Fruit fly (Drosophila melanogaster) whole organism, adult: Measurements from ENCODE around the gene CG31204.

ENCODE experiments used
- CG11617 ChIP-seq: fragments of 200-800 bp; sonication (Bioruptor generic); optimal IDR thresholded peaks from 2 replicates; lab custom pipeline; 2017; ENCODE audit warnings: mild to moderate bottlenecking, missing biosample characterization, missing genetic modification reagents, missing genetic modification characterization
- CG12768 ChIP-seq: fragments of 200-800 bp; sonication (Bioruptor generic); optimal IDR thresholded peaks from 2 replicates; lab custom pipeline; 2017; ENCODE audit warnings: missing biosample characterization, missing genetic modification characterization, mild to moderate bottlenecking, moderate library complexity, missing genetic modification reagents
- CG14711 ChIP-seq: fragments of 200-800 bp; sonication (Bioruptor generic); optimal IDR thresholded peaks from 2 replicates; lab custom pipeline; 2018; ENCODE audit warnings: missing biosample characterization, mild to moderate bottlenecking, missing genetic modification characterization, moderate library complexity
- CG1620 ChIP-seq: fragments of 200-800 bp; sonication (Bioruptor generic); optimal IDR thresholded peaks from 2 replicates; lab custom pipeline; 2016; ENCODE audit warnings: missing biosample characterization, missing genetic modification characterization
- CG33017 ChIP-seq: fragments of 200-800 bp; sonication (Bioruptor generic); optimal IDR thresholded peaks from 2 replicates; lab custom pipeline; 2018; ENCODE audit warnings: missing biosample characterization, mild to moderate bottlenecking, missing genetic modification characterization, moderate library complexity
- CG5204 ChIP-seq: fragments of 200-800 bp; sonication (Bioruptor generic); optimal IDR thresholded peaks from 2 replicates; lab custom pipeline; 2016; ENCODE audit warnings: missing biosample characterization, missing genetic modification characterization
- CG7045 ChIP-seq: fragments of 200-800 bp; sonication (Bioruptor generic); optimal IDR thresholded peaks from 2 replicates; lab custom pipeline; 2017; ENCODE audit warnings: missing biosample characterization, mild to moderate bottlenecking, missing genetic modification characterization
- CG7101 ChIP-seq: fragments of 200-800 bp; sonication (Bioruptor generic); optimal IDR thresholded peaks from 2 replicates; lab custom pipeline; 2018; ENCODE audit warnings: missing biosample characterization, mild to moderate bottlenecking, missing genetic modification characterization, moderate library complexity
- Clk ChIP-seq: fragments of 200-800 bp; sonication (Bioruptor generic); optimal IDR thresholded peaks from 2 replicates; lab custom pipeline; 2017; ENCODE audit warnings: missing biosample characterization, missing genetic modification characterization
- Crg-1 ChIP-seq: fragments of 200-800 bp; sonication (Bioruptor generic); optimal IDR thresholded peaks from 2 replicates; lab custom pipeline; 2016; ENCODE audit warnings: missing biosample characterization, missing genetic modification characterization
- Hr96 ChIP-seq: fragments of 200-800 bp; sonication (Bioruptor generic); optimal IDR thresholded peaks from 2 replicates; lab custom pipeline; 2016; ENCODE audit warnings: missing biosample characterization, missing genetic modification characterization
- Mnt ChIP-seq: fragments of 200-800 bp; sonication (Bioruptor generic); optimal IDR thresholded peaks from 2 replicates; lab custom pipeline; 2016; ENCODE audit warnings: missing biosample characterization, mild to moderate bottlenecking, missing genetic modification characterization
- bab1 ChIP-seq: fragments of 200-800 bp; sonication (Bioruptor generic); optimal IDR thresholded peaks from 3 replicates; lab custom pipeline; 2019; ENCODE audit warnings: missing biosample characterization, mild to moderate bottlenecking, missing genetic modification characterization, moderate library complexity
- cic ChIP-seq: fragments of 200-800 bp; sonication (Bioruptor generic); optimal IDR thresholded peaks from 2 replicates; lab custom pipeline; 2017; ENCODE audit warnings: missing biosample characterization, mild to moderate bottlenecking, missing genetic modification characterization, moderate library complexity
- cnc ChIP-seq, 2 experiments: fragments of >200 bp; optimal IDR thresholded peaks; 2 replicates each; lab custom pipeline; 2017
- kay ChIP-seq: fragments of 200-800 bp; sonication (Bioruptor generic); peaks from one replicate; lab custom pipeline; 2016; ENCODE audit warnings: missing biosample characterization, missing genetic modification characterization, borderline replicate concordance
- ovo ChIP-seq: fragments of 200-800 bp; sonication (Bioruptor generic); optimal IDR thresholded peaks from 2 replicates; lab custom pipeline; 2016; ENCODE audit warnings: missing biosample characterization, missing genetic modification characterization
- pad ChIP-seq: fragments of 200-800 bp; sonication (Bioruptor generic); optimal IDR thresholded peaks from 3 replicates; lab custom pipeline; 2017; ENCODE audit warnings: missing biosample characterization, missing genetic modification characterization, mild to moderate bottlenecking, moderate library complexity, missing genetic modification reagents
- tj ChIP-seq: fragments of 200-800 bp; sonication (Bioruptor generic); optimal IDR thresholded peaks from 3 replicates; lab custom pipeline; 2017; ENCODE audit warnings: missing biosample characterization, mild to moderate bottlenecking, missing genetic modification characterization, moderate library complexity
- toe ChIP-seq: fragments of 200-800 bp; sonication (Bioruptor generic); optimal IDR thresholded peaks from 2 replicates; lab custom pipeline; 2016; ENCODE audit warnings: missing biosample characterization, missing genetic modification characterization

CG31204 gene

DNA sequence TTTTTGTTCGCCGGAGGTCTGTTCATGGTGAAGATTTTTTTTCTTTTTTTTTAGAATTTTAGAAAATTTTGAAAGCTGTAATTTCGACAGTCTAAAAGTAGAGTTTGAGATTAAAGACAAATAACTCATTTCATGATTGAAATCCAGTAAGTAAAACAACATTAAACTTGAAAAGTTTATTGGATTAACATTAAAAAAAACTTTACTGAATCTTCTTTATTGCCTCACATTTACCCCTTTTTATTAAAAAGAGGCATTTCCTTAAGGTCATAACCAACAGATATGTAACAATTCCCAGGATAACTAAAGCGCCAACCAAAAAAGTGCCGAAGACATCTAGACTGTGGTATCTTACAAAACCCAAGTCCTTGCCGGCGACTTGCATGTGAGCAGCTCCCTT lies at the start of gene CG31204:
TSS of gene CG31204 (minus strand) at position 101 of the 400 bp plus-strand sequence.
- no peak for TF ChIP-seq Mnt (GFP tag; lab: Kevin White, UChicago)
- no peak for TF ChIP-seq CG33017 (tag; lab: Kevin White, UChicago)
- no peak for TF ChIP-seq Hr96 (GFP tag; lab: Kevin White, UChicago)
- no peak for TF ChIP-seq pad (GFP tag; lab: Kevin White, UChicago)
- TF ChIP-seq cic (GFP tag; lab: Kevin White, UChicago): no peak
- TF ChIP-seq CG1620 (GFP tag; lab: Kevin White, UChicago): no peak
- TF ChIP-seq bab1 (GFP tag; lab: Kevin White, UChicago): no peak

DNA sequence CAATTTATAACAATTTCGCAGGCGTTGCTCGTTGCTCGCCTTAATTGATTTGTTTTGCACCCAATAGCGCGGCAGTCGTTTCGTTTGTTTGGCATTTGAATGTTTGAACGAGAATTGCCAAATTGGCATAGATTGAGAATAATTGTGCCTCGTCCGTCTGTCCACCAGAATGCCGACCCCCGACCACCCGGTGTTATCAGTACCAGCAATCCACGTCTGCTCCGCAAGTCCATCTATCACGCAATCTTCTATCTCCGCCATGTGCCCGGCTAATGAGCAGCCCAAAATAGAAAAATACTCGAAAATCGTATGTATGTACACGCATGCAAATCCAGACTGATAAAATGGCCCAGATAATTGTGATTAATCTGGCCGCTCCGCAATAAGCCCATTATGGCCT lies 49.7 kb upstream of the CG31204 start:
- peak; percentile 10 for TF ChIP-seq tj (GFP tag; lab: Kevin White, UChicago)
- no peak for TF ChIP-seq ovo

- TF ChIP-seq bab1 (GFP tag; lab: Kevin White, UChicago) (no peak), tj (GFP tag; lab: Kevin White, UChicago) (peak; percentile 93)
These were observed 47.2 kb upstream of the CG31204 start for dm6 chr3R:31440561-31440960.

DNA sequence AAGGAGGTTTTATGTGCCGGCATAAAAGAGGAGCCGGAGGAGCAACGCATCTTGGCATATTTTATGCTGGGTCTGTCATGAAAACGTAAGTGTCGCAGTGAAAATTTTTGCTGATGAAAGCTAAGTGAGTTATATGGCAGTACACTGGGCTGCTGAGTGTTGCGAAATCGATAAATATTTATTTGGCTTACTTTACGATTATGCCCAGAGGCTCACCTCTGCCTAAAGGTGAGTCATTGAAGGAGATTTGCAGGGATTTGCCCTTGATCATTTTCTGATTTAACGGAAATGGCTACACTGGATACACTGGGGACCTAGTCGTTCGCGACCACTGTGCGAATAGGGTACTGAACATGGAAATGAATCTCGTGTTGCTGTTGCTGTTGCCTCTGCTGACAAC lies 46.7 kb upstream of the CG31204 start:
- TF ChIP-seq tj (GFP tag; lab: Kevin White, UChicago) (peak; percentile 64), cnc (optimal IDR thresholded peaks at IDR 0.05; lab: Kevin White, UChicago) (no peak), pad (GFP tag; lab: Kevin White, UChicago) (no peak), CG7045 (no peak), CG1620 (GFP tag; lab: Kevin White, UChicago) (no peak)

dm6 chr3R:31438856-31439255 lies 45.5 kb upstream of the CG31204 start:
- TF ChIP-seq Clk (GFP tag; lab: Kevin White, UChicago) (no peak), CG5204 (GFP tag; lab: Kevin White, UChicago) (no peak), CG7045 (no peak), CG12768 (GFP tag; lab: Kevin White, UChicago) (no peak), toe (GFP tag; lab: Kevin White, UChicago) (no peak), CG7101 (tag; lab: Kevin White, UChicago) (no peak), CG14711 (tag; lab: Kevin White, UChicago) (no peak), bab1 (GFP tag; lab: Kevin White, UChicago) (no peak), Hr96 (GFP tag; lab: Kevin White, UChicago) (no peak), CG1620 (GFP tag; lab: Kevin White, UChicago) (no peak), cic (GFP tag; lab: Kevin White, UChicago) (no peak)

DNA sequence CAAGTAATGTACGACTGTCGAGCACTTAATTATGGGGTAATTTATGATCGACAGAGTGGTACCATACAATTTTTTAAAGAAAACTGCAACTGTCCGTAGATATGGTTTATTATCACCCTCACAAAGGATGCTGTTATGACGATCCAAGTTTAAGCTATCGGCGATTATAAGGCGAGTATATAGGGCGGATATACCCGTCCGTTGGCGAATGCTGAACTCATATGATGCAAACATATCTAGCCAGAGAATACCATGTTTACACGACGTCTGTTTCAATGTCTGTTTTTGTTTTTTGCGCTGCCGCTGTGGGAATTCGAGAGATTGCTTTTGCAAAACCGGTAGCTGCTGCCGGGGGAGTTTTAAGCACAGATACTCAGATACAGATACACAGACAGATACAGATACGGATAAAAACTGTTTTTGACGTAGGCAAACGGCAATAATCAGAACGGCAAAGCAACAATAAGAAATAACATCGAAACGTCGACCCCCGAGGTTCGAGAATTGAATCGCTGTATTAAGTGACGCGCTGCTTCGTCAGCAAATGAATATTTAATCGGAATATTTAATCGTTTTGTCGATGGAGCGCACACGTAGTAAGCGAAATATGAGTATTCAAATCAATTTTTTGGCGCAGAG lies 44.2 kb upstream of the CG31204 start:
- TF ChIP-seq CG1620 (GFP tag; lab: Kevin White, UChicago) (no peak), tj (GFP tag; lab: Kevin White, UChicago) (peak; percentile 74), cnc (optimal IDR thresholded peaks at IDR 0.05; lab: Kevin White, UChicago) (no peak)

DNA sequence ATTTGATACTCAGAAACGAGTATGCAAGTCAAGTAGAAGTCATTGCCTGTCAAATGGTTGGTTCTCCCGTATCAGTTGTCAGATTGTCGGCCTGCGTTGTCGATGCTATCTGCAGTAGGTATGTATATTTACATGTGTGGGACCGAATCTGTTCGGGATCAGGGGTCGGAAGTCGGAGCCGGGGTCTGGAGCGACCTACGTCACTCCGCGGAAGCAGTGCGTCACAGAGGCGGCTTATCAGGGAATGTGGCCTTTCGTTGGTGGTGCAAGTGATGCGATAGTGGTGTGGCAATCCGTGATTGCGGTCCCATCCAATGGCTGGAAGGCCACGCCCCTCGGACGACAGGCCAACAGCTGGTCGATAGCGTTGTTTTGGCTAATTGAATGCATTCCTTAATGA lies 42.3 kb upstream of the CG31204 start:
- TF ChIP-seq cic (GFP tag; lab: Kevin White, UChicago) (peak; percentile 7), CG1620 (GFP tag; lab: Kevin White, UChicago) (no peak), ovo (no peak), CG11617 (GFP tag; lab: Kevin White, UChicago) (no peak), pad (GFP tag; lab: Kevin White, UChicago) (no peak), bab1 (GFP tag; lab: Kevin White, UChicago) (no peak), CG7045 (no peak)

DNA sequence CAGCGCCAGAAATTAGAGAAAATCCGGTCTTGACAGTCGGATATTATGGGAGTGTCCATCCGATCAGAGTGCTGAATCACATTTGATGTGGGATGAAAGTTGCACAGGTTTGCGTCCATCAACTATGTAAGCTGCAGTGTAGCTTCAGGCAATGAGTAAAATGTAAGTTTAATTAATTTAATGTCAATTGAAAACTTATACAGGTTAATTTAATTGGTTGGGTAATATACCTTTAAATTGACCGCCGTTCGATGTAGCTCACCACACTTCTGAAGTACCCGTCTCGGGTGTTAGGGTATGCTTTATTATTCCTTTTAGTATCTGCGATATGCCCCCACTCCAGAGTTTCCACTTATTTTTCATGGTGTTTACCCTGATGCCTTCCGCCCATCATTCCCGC lies 31.1 kb upstream of the CG31204 start:
- TF ChIP-seq tj (GFP tag; lab: Kevin White, UChicago) (no peak), ovo (no peak), kay (GFP tag; lab: Kevin White, UChicago) (no peak), Clk (GFP tag; lab: Kevin White, UChicago) (no peak), CG1620 (GFP tag; lab: Kevin White, UChicago) (no peak), cic (GFP tag; lab: Kevin White, UChicago) (no peak), toe (GFP tag; lab: Kevin White, UChicago) (no peak), CG7045 (no peak), Mnt (GFP tag; lab: Kevin White, UChicago) (no peak), bab1 (GFP tag; lab: Kevin White, UChicago) (no peak), CG11617 (GFP tag; lab: Kevin White, UChicago) (no peak), CG33017 (tag; lab: Kevin White, UChicago) (no peak), CG14711 (tag; lab: Kevin White, UChicago) (no peak), cnc (optimal IDR thresholded peaks at IDR 0.05; lab: Kevin White, UChicago) (no peak), CG5204 (GFP tag; lab: Kevin White, UChicago) (no peak), Crg-1 (GFP tag; lab: Kevin White, UChicago) (no peak), CG7101 (tag; lab: Kevin White, UChicago) (no peak)
